Fruit fly (Drosophila melanogaster) Kc167 (cell line): ENCODE results near the gene CG2116.

ENCODE experiments used
- Myc ChIP-seq: fragments of >200 bp; optimal IDR thresholded peaks from 2 replicates; lab custom pipeline; 2017; ENCODE audit warnings: missing external identifiers
- Sin3A ChIP-seq: fragments of >200 bp; optimal IDR thresholded peaks from 2 replicates; lab custom pipeline; 2018; ENCODE audit warnings: missing external identifiers
- h ChIP-seq: fragments of >200 bp; optimal IDR thresholded peaks from 3 replicates; lab custom pipeline; 2018; ENCODE audit warnings: missing external identifiers
- insv ChIP-seq: fragments of >200 bp; optimal IDR thresholded peaks from 3 replicates; lab custom pipeline; 2018; ENCODE audit warnings: missing external identifiers
- psq ChIP-seq: fragments of >200 bp; optimal IDR thresholded peaks from 2 replicates; lab custom pipeline; 2017; ENCODE audit warnings: missing external identifiers
- ttk ChIP-seq: sonication (Bioruptor generic); optimal IDR thresholded peaks from 2 replicates; lab custom pipeline; 2017; ENCODE audit warnings: missing external identifiers

The CG2116 gene

dm6 chrX:8165608-8166007, 36.0 kb downstream of the CG2116 start, which contains the start of gene Or7a:
Or7a (minus strand) TSS chrX:8165708.
- no peak for TF ChIP-seq Sin3A (lab: Kevin White, UChicago)
- TF ChIP-seq insv (lab: Kevin White, UChicago): no peak
- TF ChIP-seq ttk (lab: Kevin White, UChicago): no peak
- TF ChIP-seq h: no peak
- no peak for TF ChIP-seq psq (lab: Kevin White, UChicago)
- no peak for TF ChIP-seq Myc (lab: Kevin White, UChicago)

- no peak for TF ChIP-seq h
- no peak for TF ChIP-seq Sin3A (lab: Kevin White, UChicago)
- TF ChIP-seq psq (lab: Kevin White, UChicago): no peak
- TF ChIP-seq insv (lab: Kevin White, UChicago): no peak
- no peak for TF ChIP-seq Myc (lab: Kevin White, UChicago)
- TF ChIP-seq ttk (lab: Kevin White, UChicago): no peak
Measured at dm6 chrX:8170166-8170565, 40.6 kb downstream of the CG2116 start, which contains the start of gene CG2278. CG2278 (minus strand) TSS chrX:8170266.

dm6 chrX:8176291-8177029, 46.8 kb downstream of the CG2116 start:
- no peak for TF ChIP-seq insv (lab: Kevin White, UChicago)
- TF ChIP-seq h: no peak
- no peak for TF ChIP-seq psq (lab: Kevin White, UChicago)
- TF ChIP-seq Myc (lab: Kevin White, UChicago): no peak
- no peak for TF ChIP-seq ttk (lab: Kevin White, UChicago)
- TF ChIP-seq Sin3A (lab: Kevin White, UChicago): no peak

dm6 chrX:8177030-8177349, 47.4 kb downstream of the CG2116 start, which contains the start of gene slpr:
slpr (minus strand) TSS chrX:8177185.
- TF ChIP-seq h: no peak
- no peak for TF ChIP-seq Myc (lab: Kevin White, UChicago)

- TF ChIP-seq psq (lab: Kevin White, UChicago): no peak
- no peak for TF ChIP-seq insv (lab: Kevin White, UChicago)
- TF ChIP-seq ttk (lab: Kevin White, UChicago): no peak
- no peak for TF ChIP-seq Sin3A (lab: Kevin White, UChicago)
- TF ChIP-seq Myc (lab: Kevin White, UChicago): no peak
- no peak for TF ChIP-seq h
Measured at dm6 chrX:8177742-8178141, 48.1 kb downstream of the CG2116 start.

dm6 chrX:8178165-8178955, 48.7 kb downstream of the CG2116 start, which contains the start of gene sdt:
sdt (plus strand) TSS chrX:8178549.
- TF ChIP-seq Sin3A (lab: Kevin White, UChicago) (no peak), ttk (lab: Kevin White, UChicago) (no peak), psq (lab: Kevin White, UChicago) (no peak), insv (lab: Kevin White, UChicago) (no peak), Myc (lab: Kevin White, UChicago) (no peak), h (no peak)

dm6 chrX:8178989-8179388, 49.4 kb downstream of the CG2116 start:
- TF ChIP-seq psq (lab: Kevin White, UChicago) (no peak), insv (lab: Kevin White, UChicago) (no peak), Sin3A (lab: Kevin White, UChicago) (no peak), h (no peak), Myc (lab: Kevin White, UChicago) (no peak), ttk (lab: Kevin White, UChicago) (no peak)

- TF ChIP-seq psq (lab: Kevin White, UChicago): no peak
- no peak for TF ChIP-seq insv (lab: Kevin White, UChicago)
- TF ChIP-seq Myc (lab: Kevin White, UChicago): no peak
- TF ChIP-seq Sin3A (lab: Kevin White, UChicago): no peak
- TF ChIP-seq h: no peak
- TF ChIP-seq ttk (lab: Kevin White, UChicago): no peak
Measured at dm6 chrX:8179858-8180257, 50.2 kb downstream of the CG2116 start.
